Worm (Caenorhabditis elegans): ENCODE measurements around the gene nhr-173.

The nhr-173 gene

ce11 chrX:6665129-6665858 lies 10.0 kb downstream of the nhr-173 start:
- TF ChIP-seq ceh-90 (tag; optimal IDR thresholded peaks at IDR 0.05) (no peak), Y116A8C.19 (tag; optimal IDR thresholded peaks at IDR 0.05; ENCODE audit: borderline replicate concordance) (no peak), nhr-76 (tag; optimal IDR thresholded peaks at IDR 0.05) (no peak), dsc-1 (tag; optimal IDR thresholded peaks at IDR 0.05) (peak; percentile 46), aha-1 (tag; optimal IDR thresholded peaks at IDR 0.05) (no peak), elt-2 (tag; optimal IDR thresholded peaks at IDR 0.05) (peak; percentile 27), ceh-82 (tag; optimal IDR thresholded peaks at IDR 0.05) (no peak), mdl-1 (tag; optimal IDR thresholded peaks at IDR 0.05) (peak in 1 of 2 experiments; percentile 1), lin-35 (GFP tag; optimal IDR thresholded peaks at IDR 0.05) (peak in 1 of 2 experiments; percentile 23), nhr-90 (tag; optimal IDR thresholded peaks at IDR 0.05; ENCODE audit: poor library complexity) (peak; percentile 17), nhr-71 (tag; optimal IDR thresholded peaks at IDR 0.05) (peak; percentile 42), nhr-20 (tag; optimal IDR thresholded peaks at IDR 0.05) (peak; percentile 16), fkh-8 (tag; optimal IDR thresholded peaks at IDR 0.05) (peak; percentile 12), ceh-8 (GFP tag; optimal IDR thresholded peaks at IDR 0.05) (no peak)

ce11 chrX:6667468-6667867 lies 12.1 kb downstream of the nhr-173 start:
- TF ChIP-seq F16B12.6 (tag; optimal IDR thresholded peaks at IDR 0.05) (no peak), elt-2 (tag; optimal IDR thresholded peaks at IDR 0.05) (peak; percentile 22)

ce11 chrX:6668911-6669310 lies 13.6 kb downstream of the nhr-173 start, which contains the start of gene nhr-137:
TSS of gene nhr-137 (minus strand) at chrX:6669011.
- TF ChIP-seq efl-1 (optimal IDR thresholded peaks at IDR 0.05) (no peak), efl-1 (GFP tag; optimal IDR thresholded peaks at IDR 0.05 in 1 of 2) (peak in 1 of 2 experiments; percentile 37), grh-1 (GFP tag; IDR thresholded peaks at IDR 0.05) (no peak), nhr-71 (tag; optimal IDR thresholded peaks at IDR 0.05) (no peak)

ce11 chrX:6669366-6669765 lies 14.0 kb downstream of the nhr-173 start:
- TF ChIP-seq isw-1 (GFP tag; IDR thresholded peaks at IDR 0.05) (no peak), nhr-85 (tag) (peak; percentile 83), blmp-1 (tag; optimal IDR thresholded peaks at IDR 0.05) (peak; percentile 12)

ce11 chrX:6671717-6672116 lies 16.4 kb downstream of the nhr-173 start:
- no peak for TF ChIP-seq mep-1 (tag; optimal IDR thresholded peaks at IDR 0.05)
- no peak for TF ChIP-seq mdl-1 (tag; optimal IDR thresholded peaks at IDR 0.05)
- no peak for TF ChIP-seq skn-1 (tag; optimal IDR thresholded peaks at IDR 0.05)
- no peak for TF ChIP-seq sox-4 (tag; optimal IDR thresholded peaks at IDR 0.05)
- TF ChIP-seq C04F5.9 (tag; optimal IDR thresholded peaks at IDR 0.05), result no peak
- no peak for TF ChIP-seq nhr-19 (GFP tag; conservative IDR thresholded peaks at IDR 0.05)
- no peak for TF ChIP-seq efl-1 (optimal IDR thresholded peaks at IDR 0.05)
- peak in 1 of 2 experiments; percentile 6 for TF ChIP-seq efl-1 (GFP tag; optimal IDR thresholded peaks at IDR 0.05 in 1 of 2)
- no peak for TF ChIP-seq unc-30 (tag; optimal IDR thresholded peaks at IDR 0.05)
- TF ChIP-seq ces-1 (GFP tag; optimal IDR thresholded peaks at IDR 0.05), result no peak
- TF ChIP-seq tbx-2 (tag; optimal IDR thresholded peaks at IDR 0.05), result no peak
- TF ChIP-seq snpc-4 (tag; optimal IDR thresholded peaks at IDR 0.05), result no peak
- no peak for TF ChIP-seq swsn-7 (tag; optimal IDR thresholded peaks at IDR 0.05)
- TF ChIP-seq ztf-4 (tag; optimal IDR thresholded peaks at IDR 0.05), result no peak
- TF ChIP-seq mab-9 (GFP tag; IDR thresholded peaks at IDR 0.05), result no peak
- no peak for TF ChIP-seq nhr-77 (tag; optimal IDR thresholded peaks at IDR 0.05)
- no peak for TF ChIP-seq egl-27 (tag; optimal IDR thresholded peaks at IDR 0.05)
- TF ChIP-seq sup-37 (GFP tag; optimal IDR thresholded peaks at IDR 0.05), result no peak
- TF ChIP-seq fkh-10 (GFP tag; optimal IDR thresholded peaks at IDR 0.05), result no peak
- TF ChIP-seq F16B12.6 (tag; optimal IDR thresholded peaks at IDR 0.05), result no peak
- TF ChIP-seq blmp-1 (tag; optimal IDR thresholded peaks at IDR 0.05), result peak; percentile 44
- no peak for TF ChIP-seq pag-3 (tag; optimal IDR thresholded peaks at IDR 0.05; ENCODE audit: borderline replicate concordance, insufficient read depth)
- TF ChIP-seq sptf-1 (tag; optimal IDR thresholded peaks at IDR 0.05), result no peak
- peak; percentile 48 for TF ChIP-seq nhr-85 (tag)
- TF ChIP-seq nhr-20 (tag; optimal IDR thresholded peaks at IDR 0.05), result no peak
- TF ChIP-seq alr-1 (tag; optimal IDR thresholded peaks at IDR 0.05; ENCODE audit: borderline replicate concordance), result no peak
- TF ChIP-seq aly-2 (tag; optimal IDR thresholded peaks at IDR 0.05), result no peak
- no peak for TF ChIP-seq unc-86 (tag; optimal IDR thresholded peaks at IDR 0.05)
- no peak for TF ChIP-seq efl-3 (GFP tag; optimal IDR thresholded peaks at IDR 0.05)
- no peak for TF ChIP-seq dpl-1 (GFP tag; optimal IDR thresholded peaks at IDR 0.05)
